Worm (Caenorhabditis elegans) whole organism, L4 larva: ENCODE data around the gene srh-200.

Source experiments
- fos-1 ChIP-seq: fragments of 150-350 bp; optimal IDR thresholded peaks from 2 replicates; lab custom pipeline; 2014; ENCODE audit warnings: missing biosample characterization, missing genetic modification characterization
- vab-7 ChIP-seq: fragments of 200-800 bp; sonication (Bioruptor generic); IDR thresholded peaks from 2 replicates; pipeline ENCODE4 v1.3.6; 2022; ENCODE audit warnings: missing genetic modification reagents, missing genetic modification characterization, missing compliant biosample characterization

- TF ChIP-seq vab-7 (GFP tag; lab: Robert Waterston, UW) (no peak), fos-1 (no peak)
These were observed 3.5 kb downstream of the srh-200 start for ce11 chrV:7649963-7650362.
